Worm (Caenorhabditis elegans) whole organism, young adult: ENCODE measurements around the gene Y57G11C.43.

ENCODE experiments used
- B0336.3 ChIP-seq: fragments of 200-800 bp; sonication (Bioruptor generic); IDR thresholded peaks from 2 replicates; pipeline ENCODE4 v1.3.6; 2022; ENCODE audit warnings: missing genetic modification characterization, missing compliant biosample characterization
- F33H1.4 ChIP-seq: fragments of 200-800 bp; sonication (Bioruptor generic); IDR thresholded peaks from 2 replicates; pipeline ENCODE4 v1.3.6; 2022; ENCODE audit warnings: missing genetic modification reagents, missing genetic modification characterization, missing compliant biosample characterization
- F55B11.4 ChIP-seq: sonication (generic microtip); optimal IDR thresholded peaks from 2 replicates; lab custom pipeline; 2016; ENCODE audit warnings: missing compliant biosample characterization, missing genetic modification characterization, borderline replicate concordance; ENCODE audit not compliant: insufficient read depth
- F57C9.4 ChIP-seq: sonication (generic microtip); optimal IDR thresholded peaks from 2 replicates; lab custom pipeline; 2017; ENCODE audit warnings: mild to moderate bottlenecking, missing genetic modification characterization, missing compliant biosample characterization
- T07F8.4 ChIP-seq: sonication (generic microtip); optimal IDR thresholded peaks from 2 replicates; lab custom pipeline; 2016; ENCODE audit warnings: mild to moderate bottlenecking, missing genetic modification characterization, moderate library complexity, missing compliant biosample characterization
- T26A5.8 ChIP-seq: sonication (generic microtip); optimal IDR thresholded peaks from 2 replicates; lab custom pipeline; 2016; ENCODE audit warnings: missing genetic modification characterization, missing compliant biosample characterization
- Y53F4B.3 ChIP-seq: fragments of 200-800 bp; sonication (Bioruptor generic); IDR thresholded peaks from 2 replicates; pipeline ENCODE4 v1.3.6; 2022; ENCODE audit warnings: missing genetic modification reagents, missing genetic modification characterization, missing compliant biosample characterization
- Y56A3A.18 ChIP-seq: fragments of 200-800 bp; sonication (Bioruptor generic); IDR thresholded peaks from 2 replicates; pipeline ENCODE4 v1.3.6; 2022; ENCODE audit warnings: missing genetic modification reagents, missing genetic modification characterization, missing compliant biosample characterization
- Y67H2A.10 ChIP-seq: fragments of 200-800 bp; sonication (Bioruptor generic); conservative IDR thresholded peaks from 2 replicates; pipeline ENCODE4 v1.3.6; 2022; ENCODE audit warnings: missing genetic modification reagents, missing genetic modification characterization, missing compliant biosample characterization
- Y95B8A.8 ChIP-seq: fragments of 200-800 bp; sonication (Bioruptor generic); IDR thresholded peaks from 2 replicates; pipeline ENCODE4 v1.3.6; 2022; ENCODE audit warnings: missing genetic modification reagents, missing genetic modification characterization, missing compliant biosample characterization
- attf-3 ChIP-seq: fragments of 200-800 bp; sonication (Bioruptor generic); conservative IDR thresholded peaks from 2 replicates; pipeline ENCODE4 v1.3.6; 2022; ENCODE audit warnings: missing genetic modification reagents, missing genetic modification characterization, missing compliant biosample characterization
- attf-5 ChIP-seq: fragments of 200-800 bp; sonication (Bioruptor generic); optimal IDR thresholded peaks from 2 replicates; lab custom pipeline; 2018; ENCODE audit warnings: mild to moderate bottlenecking, missing genetic modification characterization, missing compliant biosample characterization
- attf-6 ChIP-seq: fragments of 200-800 bp; sonication (Bioruptor generic); IDR thresholded peaks from 2 replicates; pipeline ENCODE4 v1.3.6; 2022; ENCODE audit warnings: missing genetic modification reagents, missing genetic modification characterization, missing compliant biosample characterization
- cebp-1 ChIP-seq, 2 experiments: fragments of 200-800 bp in 1 of 2; sonication (Bioruptor generic) in 1 of 2; sonication (generic microtip) in 1 of 2; IDR thresholded peaks in 1 of 2; optimal IDR thresholded peaks in 1 of 2; 2 replicates each; pipeline versions ENCODE4 v1.3.6 to Lab custom; 2017 to 2022; ENCODE audit warnings: missing compliant biosample characterization in 2 of 2, missing genetic modification characterization in 2 of 2, mild to moderate bottlenecking in 1 of 2, missing genetic modification reagents in 1 of 2, moderate library complexity in 1 of 2
- ceh-27 ChIP-seq: fragments of 200-800 bp; sonication (Bioruptor generic); optimal IDR thresholded peaks from 2 replicates; lab custom pipeline; 2018; ENCODE audit warnings: mild to moderate bottlenecking, missing genetic modification characterization, moderate library complexity, missing compliant biosample characterization
- ceh-40 ChIP-seq: fragments of 200-800 bp; sonication (Bioruptor generic); IDR thresholded peaks from 2 replicates; pipeline ENCODE4 v1.3.6; 2022; ENCODE audit warnings: missing genetic modification characterization, missing compliant biosample characterization
- die-1 ChIP-seq: sonication (generic microtip); optimal IDR thresholded peaks from 2 replicates; lab custom pipeline; 2016; ENCODE audit warnings: missing genotype, mild to moderate bottlenecking, missing genetic modification characterization, missing compliant biosample characterization
- dox-1 ChIP-seq: fragments of 200-800 bp; sonication (Bioruptor generic); IDR thresholded peaks from 2 replicates; pipeline ENCODE4 v1.3.6; 2022; ENCODE audit warnings: missing genetic modification reagents, missing genetic modification characterization, missing compliant biosample characterization
- dpl-1 ChIP-seq: fragments of 150-350 bp; optimal IDR thresholded peaks from 2 replicates; lab custom pipeline; 2014; ENCODE audit warnings: missing biosample characterization, missing genetic modification reagents, missing genetic modification characterization
- egl-44 ChIP-seq: fragments of 200-800 bp; sonication (Bioruptor generic); IDR thresholded peaks from 2 replicates; pipeline ENCODE4 v1.3.6; 2022; ENCODE audit warnings: missing genetic modification reagents, missing genetic modification characterization, missing compliant biosample characterization
- ekl-4 ChIP-seq: fragments of 200-800 bp; sonication (Bioruptor generic); IDR thresholded peaks from 2 replicates; pipeline ENCODE4 v1.3.6; 2022; ENCODE audit warnings: missing genetic modification reagents, missing genetic modification characterization, missing compliant biosample characterization
- him-1 ChIP-seq: sonication (generic microtip); optimal IDR thresholded peaks from 2 replicates; lab custom pipeline; 2016; ENCODE audit warnings: missing genotype, missing genetic modification reagents, missing genetic modification characterization, missing compliant biosample characterization
- hmg-1.2 ChIP-seq: fragments of 200-800 bp; sonication (Bioruptor generic); IDR thresholded peaks from 2 replicates; pipeline ENCODE4 v1.3.6; 2022; ENCODE audit warnings: missing genetic modification reagents, missing genetic modification characterization, missing compliant biosample characterization
- hrde-1 ChIP-seq: sonication (generic microtip); optimal IDR thresholded peaks from 2 replicates; lab custom pipeline; 2016; ENCODE audit warnings: missing genetic modification characterization, mild to moderate bottlenecking, missing compliant biosample characterization, moderate library complexity, missing genotype, missing genetic modification reagents, borderline replicate concordance
- let-607 ChIP-seq, 2 experiments: fragments of 200-800 bp in 1 of 2; sonication (Bioruptor generic) in 1 of 2; sonication (generic microtip) in 1 of 2; optimal IDR thresholded peaks; 2 replicates each; lab custom pipeline; 2016 to 2018; ENCODE audit warnings: mild to moderate bottlenecking in 2 of 2, missing compliant biosample characterization in 2 of 2, missing genetic modification characterization in 2 of 2, moderate library complexity in 2 of 2, missing genotype in 1 of 2
- lin-40 ChIP-seq: sonication (generic microtip); optimal IDR thresholded peaks from 2 replicates; lab custom pipeline; 2016; ENCODE audit warnings: missing genetic modification characterization, mild to moderate bottlenecking, missing compliant biosample characterization, missing genotype, missing genetic modification reagents
- lin-54 ChIP-seq: fragments of 200-800 bp; sonication (Bioruptor generic); optimal IDR thresholded peaks from 2 replicates; lab custom pipeline; 2018; ENCODE audit warnings: mild to moderate bottlenecking, missing genetic modification characterization, missing compliant biosample characterization
- lir-1 ChIP-seq: fragments of 200-800 bp; sonication (Bioruptor generic); conservative IDR thresholded peaks from 2 replicates; pipeline ENCODE4 v1.3.6; 2022; ENCODE audit warnings: missing genetic modification reagents, missing genetic modification characterization, missing compliant biosample characterization
- lsl-1 ChIP-seq: fragments of 200-800 bp; sonication (Bioruptor generic); optimal IDR thresholded peaks from 2 replicates; lab custom pipeline; 2018; ENCODE audit warnings: mild to moderate bottlenecking, missing genetic modification characterization, moderate library complexity, missing compliant biosample characterization
- madf-8 ChIP-seq: fragments of 200-800 bp; sonication (Bioruptor generic); conservative IDR thresholded peaks from 2 replicates; pipeline ENCODE4 v1.3.6; 2022; ENCODE audit warnings: missing genetic modification reagents, missing genetic modification characterization, missing compliant biosample characterization
- nfyb-1 ChIP-seq: fragments of 200-800 bp; sonication (Bioruptor generic); IDR thresholded peaks from 2 replicates; pipeline ENCODE4 v1.3.6; 2022; ENCODE audit warnings: missing genetic modification reagents, missing genetic modification characterization, missing compliant biosample characterization
- nhr-120 ChIP-seq: fragments of 200-800 bp; sonication (Bioruptor generic); IDR thresholded peaks from 2 replicates; pipeline ENCODE4 v1.3.6; 2022; ENCODE audit warnings: missing genetic modification characterization, missing compliant biosample characterization
- nhr-80 ChIP-seq: sonication (generic microtip); optimal IDR thresholded peaks from 2 replicates; lab custom pipeline; 2016; ENCODE audit warnings: missing genetic modification characterization, missing compliant biosample characterization
- nhr-90 ChIP-seq: sonication (generic microtip); optimal IDR thresholded peaks from 2 replicates; lab custom pipeline; 2016; ENCODE audit warnings: missing genotype, mild to moderate bottlenecking, missing genetic modification characterization, missing compliant biosample characterization
- pbrm-1 ChIP-seq: fragments of 200-800 bp; sonication (Bioruptor generic); IDR thresholded peaks from 2 replicates; pipeline ENCODE4 v1.3.6; 2022; ENCODE audit warnings: missing genetic modification reagents, missing genetic modification characterization, missing compliant biosample characterization
- snpc-1.1 ChIP-seq: sonication (generic microtip); optimal IDR thresholded peaks from 2 replicates; lab custom pipeline; 2017; ENCODE audit warnings: missing genetic modification characterization, mild to moderate bottlenecking, missing compliant biosample characterization, antibody characterized with exemption, moderate library complexity, missing genotype, missing genetic modification reagents; ENCODE audit not compliant: insufficient read depth
- snpc-4 ChIP-seq, 5 experiments: fragments of 150-350 bp in 1 of 5; sonication (generic microtip) in 4 of 5; optimal IDR thresholded peaks; 2 replicates each; lab custom pipeline; 2014 to 2018; ENCODE audit warnings: missing genetic modification characterization in 5 of 5, missing biosample characterization in 3 of 5, antibody characterized with exemption in 2 of 5, mild to moderate bottlenecking in 2 of 5, missing compliant biosample characterization in 2 of 5, missing genotype in 2 of 5, moderate library complexity in 2 of 5, missing genetic modification reagents in 1 of 5
- zfh-2 ChIP-seq: fragments of 200-800 bp; sonication (Bioruptor generic); conservative IDR thresholded peaks from 2 replicates; pipeline ENCODE4 v1.3.6; 2022; ENCODE audit warnings: missing genetic modification reagents, missing genetic modification characterization, missing compliant biosample characterization
- zim-3 ChIP-seq: sonication (generic microtip); optimal IDR thresholded peaks from 2 replicates; lab custom pipeline; 2017; ENCODE audit warnings: mild to moderate bottlenecking, missing genetic modification characterization, moderate library complexity, missing compliant biosample characterization
- ztf-18 ChIP-seq: sonication (generic microtip); optimal IDR thresholded peaks from 2 replicates; lab custom pipeline; 2016; ENCODE audit warnings: missing genotype, mild to moderate bottlenecking, missing genetic modification characterization, missing compliant biosample characterization

Gene Y57G11C.43

DNA sequence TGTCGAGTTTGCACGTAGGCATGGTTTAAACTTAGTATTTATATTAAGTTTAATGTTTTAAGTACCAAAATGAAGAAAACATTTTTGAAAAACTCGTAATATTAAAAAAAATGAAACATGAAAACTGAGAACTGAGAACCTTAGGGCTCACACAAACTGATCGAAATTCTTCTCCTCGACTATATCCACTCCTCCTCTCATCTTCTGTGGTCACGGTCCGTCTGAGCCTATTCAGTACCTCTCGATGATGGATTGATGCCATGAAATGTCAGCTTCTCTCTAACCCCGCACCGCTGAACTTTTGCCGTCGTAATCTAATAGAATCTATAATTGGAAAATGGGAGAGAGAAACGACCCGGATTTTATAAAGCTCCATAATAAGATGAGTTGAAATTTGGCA is 15.2 kb downstream of the Y57G11C.43 start, which contains the start of gene nlp-56:
TSS of gene nlp-56 (minus strand) at position 257 of the 400 bp plus-strand sequence.
- TF ChIP-seq F57C9.4 (tag; lab: Kevin White, UChicago) (no peak), egl-44 (no peak), Y67H2A.10 (GFP tag; lab: Robert Waterston, UW) (no peak)

DNA sequence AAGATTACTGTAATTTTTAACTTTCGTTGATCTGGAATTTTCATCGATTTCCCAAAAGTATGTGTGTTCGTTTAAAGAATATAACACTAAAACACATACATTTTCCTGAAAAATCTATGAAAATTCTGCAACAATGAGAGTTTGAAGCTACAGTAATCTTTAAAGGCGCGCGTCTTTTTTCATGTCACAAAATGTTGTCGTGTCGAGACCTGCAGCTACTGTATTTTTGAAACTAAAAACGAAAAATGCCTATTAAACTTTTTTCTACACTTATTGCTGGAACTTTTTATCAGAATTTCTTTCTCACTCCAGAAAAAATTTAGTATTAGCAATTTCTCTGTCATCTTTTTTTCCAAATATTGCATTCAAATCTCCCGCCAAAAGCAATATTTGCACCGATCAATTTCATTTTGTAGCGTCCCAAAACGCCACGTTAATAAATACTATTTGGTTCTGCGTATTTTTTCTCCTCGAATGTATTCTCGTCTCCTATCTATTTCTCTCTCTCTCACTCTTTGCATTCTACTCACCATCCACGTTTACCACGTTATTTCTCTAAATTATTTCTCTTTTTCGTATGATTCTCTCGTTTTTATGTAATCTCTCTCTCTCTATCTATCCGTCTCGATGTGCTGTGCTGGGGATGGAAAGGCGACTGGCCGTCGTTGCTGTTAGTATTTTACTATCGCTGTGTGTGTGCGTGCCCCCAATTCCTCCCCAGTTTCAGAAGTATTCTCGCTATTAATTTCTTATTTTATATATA is 17.3 kb downstream of the Y57G11C.43 start, which contains the start of gene melo-1:
TSS of gene melo-1 (plus strand) at position 658 of the 763 bp plus-strand sequence.
- TF ChIP-seq nhr-120 (GFP tag; lab: Robert Waterston, UW) (no peak), lin-40 (peak; percentile 7), cebp-1 (GFP tag; IDR thresholded peaks at IDR 0.05; lab: Robert Waterston, UW) (no peak), cebp-1 (tag; optimal IDR thresholded peaks at IDR 0.05; lab: Kevin White, UChicago) (peak; percentile 64), nhr-80 (tag; lab: Kevin White, UChicago) (peak; percentile 29), B0336.3 (GFP tag; lab: Robert Waterston, UW) (0 out of 2 replicates have a peak, but pooled peaks have one; percentile 18), attf-5 (GFP tag; lab: Kevin White, UChicago) (peak; percentile 46), pbrm-1 (peak; percentile 22; the same call in 1 of the 2 replicates), lin-54 (peak; percentile 23), ceh-40 (GFP tag; lab: Robert Waterston, UW) (no peak), snpc-4 (GFP tag; optimal IDR thresholded peaks at IDR 0.05; lab: Kevin White, UChicago) (no peak), snpc-4 (tag; optimal IDR thresholded peaks at IDR 0.05; lab: Kevin White, UChicago) (peak; percentile 8 to 67 (median 40)), attf-3 (GFP tag; lab: Robert Waterston, UW) (no peak), dpl-1 (no peak), dox-1 (GFP tag; lab: Robert Waterston, UW) (peak; percentile 39; the same call in 1 of the 2 replicates), lsl-1 (GFP tag; lab: Kevin White, UChicago) (peak; percentile 76), ceh-27 (GFP tag; lab: Kevin White, UChicago) (no peak), F33H1.4 (GFP tag; lab: Robert Waterston, UW) (peak; percentile 38; the same call in 1 of the 2 replicates), hmg-1.2 (GFP tag; lab: Robert Waterston, UW) (peak; percentile 94), attf-6 (GFP tag; lab: Robert Waterston, UW) (0 out of 2 replicates have a peak, but pooled peaks have one; percentile 14), F55B11.4 (no peak), let-607 (tag; optimal IDR thresholded peaks at IDR 0.05; lab: Kevin White, UChicago) (peak; percentile 76 to 80)

DNA sequence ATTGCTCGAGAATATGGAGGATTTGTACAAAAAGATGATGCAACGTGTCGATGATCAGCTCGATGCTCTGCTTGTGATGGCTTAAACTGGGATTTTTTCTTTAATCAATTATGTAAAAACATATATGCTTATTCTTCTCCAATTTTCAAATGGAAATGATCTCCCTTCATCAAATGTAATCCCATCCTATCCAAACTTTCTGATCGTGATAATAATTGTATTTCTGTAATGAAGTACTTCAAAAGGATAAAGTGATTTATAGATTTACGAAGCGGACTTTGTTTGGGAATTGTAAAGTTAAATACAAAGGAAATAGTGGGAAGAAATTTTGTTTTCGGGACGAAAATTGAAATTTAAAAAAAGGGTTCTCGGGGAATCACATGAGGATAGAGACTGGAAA is 21.3 kb downstream of the Y57G11C.43 start:
- TF ChIP-seq die-1 (peak; percentile 35), pbrm-1 (0 out of 2 replicates have a peak, but pooled peaks have one; percentile 7), ekl-4 (GFP tag; lab: Robert Waterston, UW) (0 out of 2 replicates have a peak, but pooled peaks have one; percentile 26), nhr-90 (tag; lab: Kevin White, UChicago) (no peak), attf-6 (GFP tag; lab: Robert Waterston, UW) (peak; percentile 95), madf-8 (GFP tag; lab: Robert Waterston, UW) (no peak; the same call in 1 of the 2 replicates), lin-40 (peak; percentile 7), attf-5 (GFP tag; lab: Kevin White, UChicago) (no peak), Y56A3A.18 (GFP tag; lab: Robert Waterston, UW) (0 out of 2 replicates have a peak, but pooled peaks have one; percentile 3), hrde-1 (tag; lab: Kevin White, UChicago) (peak; percentile 48), ztf-18 (tag; lab: Kevin White, UChicago) (peak; percentile 6), egl-44 (no peak), T26A5.8 (tag; lab: Kevin White, UChicago) (no peak), Y95B8A.8 (GFP tag; lab: Robert Waterston, UW) (peak; percentile 68; the same call in 1 of the 2 replicates), nfyb-1 (GFP tag; lab: Robert Waterston, UW) (no peak), him-1 (peak; percentile 73), cebp-1 (GFP tag; IDR thresholded peaks at IDR 0.05; lab: Robert Waterston, UW) (no peak), cebp-1 (tag; optimal IDR thresholded peaks at IDR 0.05; lab: Kevin White, UChicago) (peak; percentile 25), zim-3 (tag; lab: Kevin White, UChicago) (no peak), snpc-1.1 (tag; lab: Kevin White, UChicago) (peak; percentile 31), let-607 (tag; optimal IDR thresholded peaks at IDR 0.05; lab: Kevin White, UChicago) (peak in 1 of 2 experiments; percentile 20), lir-1 (GFP tag; lab: Robert Waterston, UW) (no peak), T07F8.4 (tag; lab: Kevin White, UChicago) (no peak), Y53F4B.3 (GFP tag; lab: Robert Waterston, UW) (no peak), zfh-2 (GFP tag; lab: Robert Waterston, UW) (no peak)
